Worm (Caenorhabditis elegans) whole organism, L3 larva: ENCODE measurements around the gene pqn-70.
A peak's percentile ranks its signal among the peaks of the same experiment; 100 is the strongest.

ENCODE experiments used
- R02D3.7 ChIP-seq: fragments of 150-350 bp; optimal IDR thresholded peaks from 2 replicates; lab custom pipeline; 2014; ENCODE audit warnings: missing biosample characterization, missing genetic modification characterization
- ZK546.5 ChIP-seq: sonication (generic microtip); optimal IDR thresholded peaks from 2 replicates; lab custom pipeline; 2017; ENCODE audit warnings: missing biosample characterization, missing genetic modification characterization
- aly-2 ChIP-seq: fragments of 150-350 bp; optimal IDR thresholded peaks from 2 replicates; lab custom pipeline; 2014; ENCODE audit warnings: missing biosample characterization, missing genetic modification characterization
- ama-1 ChIP-seq: fragments of 150-350 bp; optimal IDR thresholded peaks from 2 replicates; lab custom pipeline; 2018
- ceh-16 ChIP-seq: sonication (generic microtip); optimal IDR thresholded peaks from 2 replicates; lab custom pipeline; 2017; ENCODE audit warnings: missing biosample characterization, missing genetic modification characterization
- ceh-28 ChIP-seq: fragments of 150-350 bp; optimal IDR thresholded peaks from 2 replicates; lab custom pipeline; 2014; ENCODE audit warnings: missing biosample characterization, missing genetic modification reagents, missing genetic modification characterization
- ceh-82 ChIP-seq: fragments of 150-350 bp; optimal IDR thresholded peaks from 2 replicates; lab custom pipeline; 2014; ENCODE audit warnings: missing biosample characterization, missing genetic modification characterization
- ceh-9 ChIP-seq: sonication (generic microtip); optimal IDR thresholded peaks from 2 replicates; lab custom pipeline; 2018; ENCODE audit warnings: missing biosample characterization, missing genetic modification characterization
- daf-12 ChIP-seq: fragments of 150-350 bp; optimal IDR thresholded peaks from 2 replicates; lab custom pipeline; 2014; ENCODE audit warnings: missing biosample characterization, missing genetic modification reagents, missing genetic modification characterization
- egl-27 ChIP-seq: sonication (generic microtip); optimal IDR thresholded peaks from 4 replicates; lab custom pipeline; 2017; ENCODE audit warnings: missing biosample characterization, missing genetic modification reagents, missing genetic modification characterization
- egl-5 ChIP-seq: fragments of 150-350 bp; optimal IDR thresholded peaks from 2 replicates; lab custom pipeline; 2017; ENCODE audit warnings: missing biosample characterization, missing genetic modification reagents, missing genetic modification characterization, inconsistent platforms
- elt-1 ChIP-seq: fragments of 150-350 bp; optimal IDR thresholded peaks from 2 replicates; lab custom pipeline; 2014; ENCODE audit warnings: missing biosample characterization, missing genetic modification characterization
- elt-2 ChIP-seq: sonication (generic microtip); optimal IDR thresholded peaks from 2 replicates; lab custom pipeline; 2016; ENCODE audit warnings: missing genetic modification reagents, mild to moderate bottlenecking, missing genetic modification characterization, missing compliant biosample characterization
- elt-3 ChIP-seq, 3 experiments: fragments of 150-350 bp in 1 of 3; sonication (generic microtip) in 2 of 3; optimal IDR thresholded peaks; 2 replicates in 2 of 3; 4 replicates in 1 of 3; lab custom pipeline; 2014 to 2017; ENCODE audit warnings: missing biosample characterization in 3 of 3, missing genetic modification characterization in 3 of 3
- eor-1 ChIP-seq, 2 experiments: fragments of 150-350 bp; optimal IDR thresholded peaks; 2 replicates each; lab custom pipeline; 2014 to 2018; ENCODE audit warnings: missing biosample characterization in 2 of 2, missing genetic modification characterization in 2 of 2
- fkh-2 ChIP-seq: fragments of 150-350 bp; optimal IDR thresholded peaks from 2 replicates; lab custom pipeline; 2014; ENCODE audit warnings: missing biosample characterization, missing genetic modification reagents, missing genetic modification characterization
- fos-1 ChIP-seq: fragments of 150-350 bp; optimal IDR thresholded peaks from 2 replicates; lab custom pipeline; 2014; ENCODE audit warnings: missing biosample characterization, missing genetic modification characterization
- lin-15B ChIP-seq: fragments of 150-350 bp; optimal IDR thresholded peaks from 2 replicates; lab custom pipeline; 2014; ENCODE audit warnings: missing biosample characterization, missing genetic modification characterization
- lin-39 ChIP-seq: fragments of 150-350 bp; optimal IDR thresholded peaks from 2 replicates; lab custom pipeline; 2018; ENCODE audit warnings: missing biosample characterization, missing genetic modification reagents, missing genetic modification characterization
- lsy-12 ChIP-seq: sonication (generic microtip); optimal IDR thresholded peaks from 2 replicates; lab custom pipeline; 2016; ENCODE audit warnings: mild to moderate bottlenecking, missing genetic modification characterization, missing compliant biosample characterization
- mdl-1 ChIP-seq: fragments of 150-350 bp; optimal IDR thresholded peaks from 2 replicates; lab custom pipeline; 2014; ENCODE audit warnings: missing biosample characterization, missing genetic modification characterization
- mml-1 ChIP-seq: fragments of 150-350 bp; sonication (generic microtip); optimal IDR thresholded peaks from 3 replicates; lab custom pipeline; 2014; ENCODE audit warnings: missing biosample characterization, missing genetic modification characterization
- nfya-1 ChIP-seq: sonication (generic microtip); optimal IDR thresholded peaks from 2 replicates; lab custom pipeline; 2017; ENCODE audit warnings: missing genetic modification characterization, mild to moderate bottlenecking, missing compliant biosample characterization, antibody characterized with exemption, moderate library complexity; ENCODE audit not compliant: insufficient read depth
- nhr-23 ChIP-seq: fragments of 150-350 bp; optimal IDR thresholded peaks from 2 replicates; lab custom pipeline; 2014; ENCODE audit warnings: missing biosample characterization, missing genetic modification reagents, missing genetic modification characterization
- nhr-25 ChIP-seq: sonication (generic microtip); optimal IDR thresholded peaks from 2 replicates; lab custom pipeline; 2017; ENCODE audit warnings: missing biosample characterization, missing genetic modification characterization
- nhr-43 ChIP-seq: sonication (generic microtip); optimal IDR thresholded peaks from 2 replicates; lab custom pipeline; 2016; ENCODE audit warnings: mild to moderate bottlenecking, missing genetic modification characterization, missing compliant biosample characterization; ENCODE audit not compliant: poor library complexity, severe bottlenecking
- nhr-67 ChIP-seq: fragments of 150-350 bp; optimal IDR thresholded peaks from 2 replicates; lab custom pipeline; 2014; ENCODE audit warnings: missing biosample characterization, missing genetic modification characterization
- nhr-76 ChIP-seq: fragments of 150-350 bp; sonication (generic microtip); optimal IDR thresholded peaks from 5 replicates; lab custom pipeline; 2014; ENCODE audit warnings: missing biosample characterization, missing genetic modification characterization
- pha-4 ChIP-seq: fragments of 150-350 bp; optimal IDR thresholded peaks from 2 replicates; lab custom pipeline; 2014; ENCODE audit warnings: missing biosample characterization, missing genetic modification reagents, missing genetic modification characterization
- pqm-1 ChIP-seq: fragments of 150-350 bp; optimal IDR thresholded peaks from 2 replicates; lab custom pipeline; 2017; ENCODE audit warnings: missing biosample characterization, missing genetic modification characterization, inconsistent platforms
- sea-2 ChIP-seq: fragments of 150-350 bp; sonication (generic microtip); optimal IDR thresholded peaks from 4 replicates; lab custom pipeline; 2014; ENCODE audit warnings: missing biosample characterization, missing genetic modification reagents, missing genetic modification characterization
- skn-1 ChIP-seq: fragments of 150-350 bp; optimal IDR thresholded peaks from 2 replicates; lab custom pipeline; 2014; ENCODE audit warnings: missing biosample characterization, missing genetic modification characterization
- tbx-2 ChIP-seq: sonication (generic microtip); optimal IDR thresholded peaks from 2 replicates; lab custom pipeline; 2016; ENCODE audit warnings: mild to moderate bottlenecking, missing genetic modification characterization, missing compliant biosample characterization
- unc-39 ChIP-seq: sonication (generic microtip); optimal IDR thresholded peaks from 4 replicates; lab custom pipeline; 2017; ENCODE audit warnings: missing biosample characterization, missing genetic modification characterization
- zag-1 ChIP-seq: fragments of 150-350 bp; optimal IDR thresholded peaks from 2 replicates; lab custom pipeline; 2014; ENCODE audit warnings: missing biosample characterization, missing genetic modification characterization

pqn-70 gene

ce11 chrV:11234350-11234749, 5.8 kb upstream of the pqn-70 start, which contains the start of gene T19B10.5:
TSS of gene T19B10.5 (plus strand) at chrV:11234650.
- no peak for TF ChIP-seq pqm-1 (tag; lab: Kevin White, UChicago)

- TF ChIP-seq nhr-43 (peak; percentile 30), egl-5 (tag; lab: Kevin White, UChicago) (no peak)
These were observed 2.7 kb upstream of the pqn-70 start for ce11 chrV:11231177-11231576.

DNA sequence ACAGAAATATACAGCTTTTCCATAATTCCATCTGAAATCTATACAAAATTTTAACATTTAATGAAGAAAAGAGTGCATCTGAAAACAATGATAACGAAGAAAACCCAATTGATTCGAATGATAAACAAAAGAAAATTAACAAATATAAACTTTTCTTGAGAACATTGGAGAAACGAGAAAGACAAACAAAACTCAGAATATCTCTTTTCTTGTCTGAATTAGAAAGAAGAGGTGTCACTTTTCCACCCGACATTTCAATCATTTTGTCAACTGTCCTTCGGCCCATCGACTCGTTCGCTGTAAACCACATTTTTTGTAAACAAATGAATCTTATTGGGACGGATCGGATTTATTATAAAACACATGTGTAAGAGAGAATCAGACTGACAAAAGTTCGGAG, 2.5 kb downstream of the pqn-70 start, which contains the start of gene bgal-1:
Gene bgal-1, minus strand, starts transcription at position 38 of the 400 bp plus-strand sequence.
- TF ChIP-seq nfya-1 (tag; lab: Kevin White, UChicago) (peak; percentile 15), zag-1 (no peak), mdl-1 (no peak), unc-39 (tag; lab: Kevin White, UChicago) (no peak), mml-1 (tag; lab: Kevin White, UChicago) (no peak), aly-2 (tag; lab: Kevin White, UChicago) (no peak), lsy-12 (tag; lab: Kevin White, UChicago) (peak; percentile 33), R02D3.7 (tag; lab: Kevin White, UChicago) (no peak), nhr-23 (tag; lab: Kevin White, UChicago) (peak; percentile 40), elt-1 (tag; lab: Kevin White, UChicago) (no peak), lin-39 (peak; percentile 4), nhr-25 (tag; lab: Kevin White, UChicago) (peak; percentile 21), sea-2 (GFP tag; lab: Kevin White, UChicago) (no peak), tbx-2 (tag; lab: Kevin White, UChicago) (peak; percentile 1), nhr-67 (tag; lab: Kevin White, UChicago) (no peak), ama-1 (lab: Kevin White, UChicago) (peak; percentile 69), elt-2 (tag; lab: Kevin White, UChicago) (peak; percentile 23), pha-4 (tag; lab: Kevin White, UChicago) (peak; percentile 62), lin-15B (tag; lab: Kevin White, UChicago) (no peak), skn-1 (tag; lab: Kevin White, UChicago) (no peak), egl-27 (tag; lab: Kevin White, UChicago) (no peak)

DNA sequence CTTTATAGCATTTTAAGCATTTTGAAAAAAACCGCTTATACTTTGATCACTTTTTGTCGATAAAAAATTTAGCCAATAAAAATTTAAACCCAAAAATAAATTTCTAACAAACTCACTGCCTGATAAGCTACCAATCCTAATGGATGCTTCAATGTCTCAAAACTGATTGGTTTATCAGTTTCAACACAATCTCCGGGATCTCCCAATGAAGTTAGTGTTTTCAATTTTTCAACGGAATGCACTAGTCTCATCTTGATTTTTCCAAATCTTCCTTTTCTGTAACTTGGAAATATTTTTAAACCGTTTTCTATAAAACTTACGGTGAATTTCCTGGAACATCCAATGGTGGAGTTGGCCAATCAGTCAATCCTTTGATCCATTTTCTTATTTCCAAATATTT, 4.8 kb downstream of the pqn-70 start:
- TF ChIP-seq fkh-2 (tag; lab: Kevin White, UChicago): no peak
- no peak for TF ChIP-seq eor-1 (tag; optimal IDR thresholded peaks at IDR 0.05; lab: Kevin White, UChicago)
- TF ChIP-seq ceh-28 (tag; lab: Kevin White, UChicago): no peak
- TF ChIP-seq nhr-76: no peak
- no peak for TF ChIP-seq ZK546.5 (tag; lab: Kevin White, UChicago)
- TF ChIP-seq mdl-1: no peak
- TF ChIP-seq tbx-2 (tag; lab: Kevin White, UChicago): no peak
- TF ChIP-seq pha-4 (tag; lab: Kevin White, UChicago): no peak
- no peak for TF ChIP-seq ceh-16 (tag; lab: Kevin White, UChicago)
- no peak for TF ChIP-seq aly-2 (tag; lab: Kevin White, UChicago)
- TF ChIP-seq daf-12 (tag; lab: Kevin White, UChicago): no peak
- TF ChIP-seq ceh-9 (tag; lab: Kevin White, UChicago): no peak
- no peak for TF ChIP-seq elt-3 (tag; optimal IDR thresholded peaks at IDR 0.05; lab: Kevin White, UChicago)
- TF ChIP-seq fos-1 (tag; lab: Kevin White, UChicago): no peak
- TF ChIP-seq ceh-82: no peak
- TF ChIP-seq nhr-23 (tag; lab: Kevin White, UChicago): no peak
- TF ChIP-seq, all 47 proteins: peak for 0

DNA sequence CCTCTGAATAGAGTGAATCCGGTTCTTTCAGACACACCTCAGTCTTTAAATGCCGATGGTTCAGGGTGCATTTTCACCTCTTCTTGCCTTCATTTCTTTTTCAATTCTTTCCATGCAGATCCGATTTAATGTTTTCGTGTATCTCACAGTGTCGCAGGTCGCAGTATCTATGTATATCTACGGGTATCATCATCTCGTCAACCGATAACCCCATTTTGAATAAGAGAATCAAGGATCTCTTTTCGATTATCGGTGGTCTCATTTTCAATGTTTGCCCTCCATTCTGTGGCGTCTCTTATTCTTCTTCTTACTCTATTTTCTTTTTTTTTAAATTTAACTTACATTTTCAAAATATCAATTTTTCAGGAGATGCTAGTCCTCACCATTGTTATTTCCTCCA, 7.6 kb downstream of the pqn-70 start, which contains the start of gene T19B10.2:
Gene T19B10.2, plus strand, starts transcription at position 367 of the 400 bp plus-strand sequence.
- TF ChIP-seq fkh-2 (tag; lab: Kevin White, UChicago): no peak
- TF ChIP-seq nhr-23 (tag; lab: Kevin White, UChicago): peak; percentile 76
- TF ChIP-seq elt-2 (tag; lab: Kevin White, UChicago): no peak
